Fruit fly (Drosophila melanogaster) whole organism, wandering third instar larva: Measurements from ENCODE around the gene CG10333.
A peak's percentile ranks its signal among the peaks of the same experiment; 100 is the strongest.

Experiments
- Abd-B ChIP-seq: fragments of >200 bp; optimal IDR thresholded peaks from 2 replicates; lab custom pipeline; 2017; ENCODE audit warnings: missing biosample characterization, missing genetic modification characterization
- CG9705 ChIP-seq: fragments of 200-800 bp; sonication (Bioruptor generic); optimal IDR thresholded peaks from 2 replicates; lab custom pipeline; 2018; ENCODE audit warnings: missing biosample characterization, mild to moderate bottlenecking, missing genetic modification characterization
- CrebA ChIP-seq: fragments of 200-800 bp; sonication (Bioruptor generic); optimal IDR thresholded peaks from 2 replicates; lab custom pipeline; 2016; ENCODE audit warnings: missing biosample characterization, mild to moderate bottlenecking, missing genetic modification characterization, borderline replicate concordance
- Dfd ChIP-seq: fragments of >200 bp; optimal IDR thresholded peaks from 2 replicates; lab custom pipeline; 2017; ENCODE audit warnings: missing biosample characterization, missing genetic modification characterization
- GATAd ChIP-seq: sonication (Bioruptor generic); optimal IDR thresholded peaks from 2 replicates; lab custom pipeline; 2016; ENCODE audit warnings: missing biosample characterization, missing genetic modification characterization
- HLH106 ChIP-seq: fragments of 200-800 bp; optimal IDR thresholded peaks from 3 replicates; lab custom pipeline; 2019; ENCODE audit warnings: missing biosample characterization, mild to moderate bottlenecking, missing genetic modification characterization, moderate library complexity
- Hnf4 ChIP-seq: fragments of 200-800 bp; sonication (Bioruptor generic); optimal IDR thresholded peaks from 2 replicates; lab custom pipeline; 2016; ENCODE audit warnings: missing biosample characterization, mild to moderate bottlenecking, missing genetic modification characterization
- Hr83 ChIP-seq: fragments of 200-300 bp; sonication (Bioruptor generic); optimal IDR thresholded peaks from 2 replicates; lab custom pipeline; 2016; ENCODE audit warnings: missing biosample characterization, mild to moderate bottlenecking, missing genetic modification characterization, moderate library complexity; ENCODE audit not compliant: poor library complexity, severe bottlenecking
- Jra ChIP-seq: sonication (Bioruptor generic); optimal IDR thresholded peaks from 2 replicates; lab custom pipeline; 2016; ENCODE audit warnings: missing biosample characterization, missing genetic modification characterization
- OdsH ChIP-seq: fragments of 200-800 bp; sonication (Bioruptor generic); optimal IDR thresholded peaks from 2 replicates; lab custom pipeline; 2016; ENCODE audit warnings: missing biosample characterization, mild to moderate bottlenecking, missing genetic modification characterization
- Rel ChIP-seq, 2 experiments: fragments of 200-800 bp; sonication (Bioruptor generic) in 1 of 2; optimal IDR thresholded peaks; 2 replicates in 1 of 2; 3 replicates in 1 of 2; lab custom pipeline; 2016 to 2019; ENCODE audit warnings: mild to moderate bottlenecking in 2 of 2, missing biosample characterization in 2 of 2, missing genetic modification characterization in 2 of 2, moderate library complexity in 1 of 2
- Sp1 ChIP-seq: fragments of 200-800 bp; sonication (Bioruptor generic); optimal IDR thresholded peaks from 3 replicates; lab custom pipeline; 2019; ENCODE audit warnings: missing biosample characterization, mild to moderate bottlenecking, missing genetic modification characterization, moderate library complexity
- br ChIP-seq: fragments of 200-800 bp; sonication (Bioruptor generic); optimal IDR thresholded peaks from 2 replicates; lab custom pipeline; 2016; ENCODE audit warnings: missing biosample characterization, missing genetic modification characterization
- dsf ChIP-seq: sonication (Bioruptor generic); optimal IDR thresholded peaks from 2 replicates; lab custom pipeline; 2016; ENCODE audit warnings: missing biosample characterization, missing genetic modification characterization, borderline replicate concordance
- ey ChIP-seq: fragments of 200-800 bp; sonication (Bioruptor generic); optimal IDR thresholded peaks from 2 replicates; lab custom pipeline; 2016; ENCODE audit warnings: missing biosample characterization, missing genetic modification characterization
- foxo ChIP-seq, 2 experiments: fragments of 200-800 bp; sonication (Bioruptor generic); optimal IDR thresholded peaks; 2 replicates in 1 of 2; 3 replicates in 1 of 2; lab custom pipeline; 2016 to 2017; ENCODE audit warnings: missing biosample characterization in 2 of 2, missing genetic modification characterization in 2 of 2
- fru ChIP-seq: fragments of 200-800 bp; sonication (Bioruptor generic); optimal IDR thresholded peaks from 3 replicates; lab custom pipeline; 2016; ENCODE audit warnings: missing biosample characterization, mild to moderate bottlenecking, missing genetic modification characterization
- h ChIP-seq: fragments of 200-800 bp; sonication (Bioruptor generic); optimal IDR thresholded peaks from 3 replicates; lab custom pipeline; 2016; ENCODE audit warnings: missing biosample characterization, mild to moderate bottlenecking, missing genetic modification characterization
- jim ChIP-seq: fragments of 175-275, 200-325 bp; sonication (Bioruptor generic); optimal IDR thresholded peaks from 2 replicates; lab custom pipeline; 2016; ENCODE audit warnings: missing biosample characterization, mild to moderate bottlenecking, missing genetic modification characterization
- lola ChIP-seq: fragments of >200 bp; optimal IDR thresholded peaks from 2 replicates; lab custom pipeline; 2017; ENCODE audit warnings: missing biosample characterization, missing genetic modification characterization
- pan ChIP-seq: fragments of >200 bp; optimal IDR thresholded peaks from 2 replicates; lab custom pipeline; 2017
- psq ChIP-seq: fragments of 200-800 bp; sonication (Bioruptor generic); optimal IDR thresholded peaks from 3 replicates; lab custom pipeline; 2017; ENCODE audit warnings: missing biosample characterization, mild to moderate bottlenecking, missing genetic modification characterization, moderate library complexity
- rgr ChIP-seq: fragments of 200-800 bp; sonication (Bioruptor generic); optimal IDR thresholded peaks from 3 replicates; lab custom pipeline; 2016; ENCODE audit warnings: missing biosample characterization, mild to moderate bottlenecking, missing genetic modification characterization
- sage ChIP-seq: fragments of 200-800 bp; sonication (Bioruptor generic); optimal IDR thresholded peaks from 2 replicates; lab custom pipeline; 2016; ENCODE audit warnings: missing biosample characterization, mild to moderate bottlenecking, missing genetic modification characterization
- sv ChIP-seq: fragments of 200-800 bp; sonication (Bioruptor generic); optimal IDR thresholded peaks from 3 replicates; lab custom pipeline; 2016; ENCODE audit warnings: missing biosample characterization, missing genetic modification characterization
- tai ChIP-seq: sonication (Bioruptor generic); optimal IDR thresholded peaks from 2 replicates; lab custom pipeline; 2016; ENCODE audit warnings: missing biosample characterization, missing genetic modification characterization
- usp ChIP-seq: fragments of >200 bp; optimal IDR thresholded peaks from 2 replicates; lab custom pipeline; 2017; ENCODE audit warnings: missing biosample characterization, missing genetic modification characterization

Gene CG10333

DNA sequence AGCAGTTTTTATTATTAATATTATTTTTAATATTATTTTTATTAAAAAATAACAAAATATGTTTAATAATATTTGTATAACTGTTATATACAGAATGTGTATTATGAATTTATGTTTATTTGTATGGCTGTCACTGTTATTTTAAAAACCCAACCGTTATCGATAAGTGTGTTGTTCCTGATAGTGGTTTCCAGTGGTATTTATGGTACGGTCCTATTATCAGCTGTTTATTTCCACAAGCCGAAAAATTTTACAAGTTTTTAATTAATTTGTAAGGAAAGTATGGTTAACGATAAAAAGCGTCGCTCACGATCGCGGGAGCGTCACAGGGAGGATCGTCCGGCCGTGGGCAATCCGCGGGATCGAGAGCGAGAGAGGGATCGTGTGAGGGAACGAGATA is at the start of gene CG10333:
CG10333 (plus strand) TSS at position 191 of the 400 bp plus-strand sequence.
- no peak for TF ChIP-seq ey

- peak; percentile 11 for TF ChIP-seq h (GFP tag; lab: Kevin White, UChicago)
- TF ChIP-seq rgr (GFP tag; lab: Kevin White, UChicago) = peak; percentile 20
- peak; percentile 29 for TF ChIP-seq sage (GFP tag; lab: Kevin White, UChicago)
- TF ChIP-seq OdsH (GFP tag; lab: Kevin White, UChicago) = peak; percentile 14
- TF ChIP-seq Hnf4 (GFP tag; lab: Kevin White, UChicago) = peak; percentile 4
- TF ChIP-seq foxo (GFP tag; optimal IDR thresholded peaks at IDR 0.05; lab: Kevin White, UChicago) = peak in 1 of 2 experiments; percentile 73
- TF ChIP-seq ey = no peak
- TF ChIP-seq sv = peak; percentile 52
- no peak for TF ChIP-seq CrebA (GFP tag; lab: Kevin White, UChicago)
- no peak for TF ChIP-seq dsf
- peak; percentile 48 for TF ChIP-seq psq
- TF ChIP-seq fru (GFP tag; lab: Kevin White, UChicago) = peak; percentile 39
- TF ChIP-seq Dfd (GFP tag; lab: Kevin White, UChicago) = no peak
- TF ChIP-seq HLH106 (tag; lab: Kevin White, UChicago) = peak; percentile 17
Measured at dm6 chr2L:18557965-18558537, 48.6 kb upstream of the CG10333 start.

- TF ChIP-seq rgr (GFP tag; lab: Kevin White, UChicago) = peak; percentile 19
- peak; percentile 78 for TF ChIP-seq h (GFP tag; lab: Kevin White, UChicago)
- TF ChIP-seq foxo (GFP tag; optimal IDR thresholded peaks at IDR 0.05; lab: Kevin White, UChicago) = peak in 1 of 2 experiments; percentile 28
- TF ChIP-seq Rel (GFP tag; optimal IDR thresholded peaks at IDR 0.05; lab: Kevin White, UChicago) = no peak
- TF ChIP-seq Rel (tag; optimal IDR thresholded peaks at IDR 0.05; lab: Kevin White, UChicago) = peak; percentile 54
- peak; percentile 20 for TF ChIP-seq CG9705
- peak; percentile 25 for TF ChIP-seq Hr83 (GFP tag; lab: Kevin White, UChicago)
- TF ChIP-seq lola (GFP tag; lab: Kevin White, UChicago) = no peak
- TF ChIP-seq Jra (GFP tag; lab: Kevin White, UChicago) = no peak
- no peak for TF ChIP-seq pan
- TF ChIP-seq tai = no peak
- TF ChIP-seq psq = peak; percentile 28
- peak; percentile 19 for TF ChIP-seq Sp1
- TF ChIP-seq GATAd = peak; percentile 12
- peak; percentile 26 for TF ChIP-seq Hnf4 (GFP tag; lab: Kevin White, UChicago)
- peak; percentile 41 for TF ChIP-seq OdsH (GFP tag; lab: Kevin White, UChicago)
- TF ChIP-seq CrebA (GFP tag; lab: Kevin White, UChicago) = peak; percentile 54
Measured at dm6 chr2L:18559084-18559483, 47.5 kb upstream of the CG10333 start.

DNA sequence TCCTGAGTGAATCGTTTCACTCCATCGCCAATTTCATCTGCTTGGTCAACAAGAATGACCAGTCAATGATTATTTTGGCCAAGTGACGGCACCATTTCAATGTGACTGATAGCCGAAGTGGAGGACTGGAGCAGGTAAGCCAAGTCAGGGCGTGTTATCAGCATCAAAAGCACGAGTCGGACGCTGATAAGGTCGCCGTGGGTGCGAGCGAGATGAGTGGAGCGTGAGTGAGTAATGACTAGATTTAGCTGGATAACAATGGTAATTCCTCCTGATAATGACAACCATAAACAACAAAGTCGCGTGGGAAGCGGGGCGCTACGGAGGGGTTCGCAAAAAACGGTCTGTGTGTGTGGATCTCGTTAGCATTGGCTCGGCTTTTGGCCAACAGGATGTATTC is 45.6 kb upstream of the CG10333 start:
- TF ChIP-seq br (peak; percentile 24), Rel (GFP tag; optimal IDR thresholded peaks at IDR 0.05; lab: Kevin White, UChicago) (no peak), Rel (tag; optimal IDR thresholded peaks at IDR 0.05; lab: Kevin White, UChicago) (peak; percentile 60), jim (GFP tag; lab: Kevin White, UChicago) (no peak), Abd-B (GFP tag; lab: Kevin White, UChicago) (no peak), h (GFP tag; lab: Kevin White, UChicago) (peak; percentile 76)
- TF ChIP-seq, all 38 proteins: peak for 3

- TF ChIP-seq Sp1 (peak; percentile 24), foxo (GFP tag; optimal IDR thresholded peaks at IDR 0.05; lab: Kevin White, UChicago) (peak in 1 of 2 experiments; percentile 14), Abd-B (GFP tag; lab: Kevin White, UChicago) (no peak), pan (no peak), lola (GFP tag; lab: Kevin White, UChicago) (no peak), Rel (GFP tag; optimal IDR thresholded peaks at IDR 0.05; lab: Kevin White, UChicago) (no peak), Rel (tag; optimal IDR thresholded peaks at IDR 0.05; lab: Kevin White, UChicago) (peak; percentile 69), psq (peak; percentile 62), Hr83 (GFP tag; lab: Kevin White, UChicago) (peak; percentile 48), Dfd (GFP tag; lab: Kevin White, UChicago) (no peak), usp (GFP tag; lab: Kevin White, UChicago) (no peak), HLH106 (tag; lab: Kevin White, UChicago) (peak; percentile 20), rgr (GFP tag; lab: Kevin White, UChicago) (peak; percentile 4), h (GFP tag; lab: Kevin White, UChicago) (peak; percentile 10), GATAd (no peak), tai (no peak)
Measured at dm6 chr2L:18561522-18562119, 45.0 kb upstream of the CG10333 start.
